Worm (Caenorhabditis elegans) whole organism, L1 larva: ENCODE results near the gene T08A11.1.
A peak's percentile ranks its signal among the peaks of the same experiment; 100 is the strongest.

Experiments
- F16B12.6 ChIP-seq: fragments of 150-350 bp; optimal IDR thresholded peaks from 2 replicates; lab custom pipeline; 2014; ENCODE audit warnings: missing biosample characterization, missing genetic modification characterization
- aly-2 ChIP-seq: fragments of 150-350 bp; optimal IDR thresholded peaks from 2 replicates; lab custom pipeline; 2014; ENCODE audit warnings: missing biosample characterization, missing genetic modification characterization
- ama-1 ChIP-seq: fragments of 150-350 bp; optimal IDR thresholded peaks from 2 replicates; lab custom pipeline; 2014
- blmp-1 ChIP-seq: fragments of 150-350 bp; optimal IDR thresholded peaks from 2 replicates; lab custom pipeline; 2014; ENCODE audit warnings: missing biosample characterization, missing genetic modification characterization
- ceh-63 ChIP-seq: fragments of 200-800 bp; sonication (Bioruptor generic); optimal IDR thresholded peaks from 2 replicates; lab custom pipeline; 2018; ENCODE audit warnings: mild to moderate bottlenecking, missing genetic modification characterization, missing compliant biosample characterization
- ceh-8 ChIP-seq: fragments of 200-800 bp; sonication (Bioruptor generic); optimal IDR thresholded peaks from 2 replicates; lab custom pipeline; 2018; ENCODE audit warnings: mild to moderate bottlenecking, missing genetic modification characterization, moderate library complexity, missing compliant biosample characterization
- ceh-82 ChIP-seq, 3 experiments: fragments of 150-350 bp in 1 of 3; sonication (generic microtip) in 2 of 3; optimal IDR thresholded peaks; 2 replicates each; lab custom pipeline; 2014 to 2017; ENCODE audit warnings: missing biosample characterization in 3 of 3, missing genetic modification characterization in 3 of 3
- dpl-1 ChIP-seq, 3 experiments: fragments of 150-350 bp in 2 of 3; sonication (generic microtip) in 1 of 3; optimal IDR thresholded peaks; 2 replicates each; lab custom pipeline; 2014 to 2017; ENCODE audit warnings: missing biosample characterization in 3 of 3, missing genetic modification characterization in 3 of 3, missing genetic modification reagents in 3 of 3
- dsc-1 ChIP-seq: sonication (generic microtip); optimal IDR thresholded peaks from 2 replicates; lab custom pipeline; 2016; ENCODE audit warnings: mild to moderate bottlenecking, missing genetic modification characterization, missing compliant biosample characterization
- efl-1 ChIP-seq, 4 experiments: fragments of 150-350 bp; optimal IDR thresholded peaks in 3 of 4; peaks in 1 of 4; 1 replicate in 1 of 4; 2 replicates in 3 of 4; lab custom pipeline; 2014; ENCODE audit warnings: missing biosample characterization in 2 of 4, missing genetic modification characterization in 2 of 4, missing genetic modification reagents in 2 of 4
- efl-3 ChIP-seq: fragments of 200-800 bp; sonication (Bioruptor generic); optimal IDR thresholded peaks from 2 replicates; lab custom pipeline; 2018; ENCODE audit warnings: mild to moderate bottlenecking, missing genetic modification characterization, missing compliant biosample characterization
- elt-2 ChIP-seq: sonication (generic microtip); optimal IDR thresholded peaks from 2 replicates; lab custom pipeline; 2016; ENCODE audit warnings: missing genetic modification characterization, mild to moderate bottlenecking, inconsistent platforms, missing compliant biosample characterization, missing genetic modification reagents
- elt-3 ChIP-seq, 6 experiments: fragments of 150-350 bp in 1 of 6; sonication (generic microtip); optimal IDR thresholded peaks; 2 replicates each; lab custom pipeline; 2017 to 2018; ENCODE audit warnings: missing biosample characterization in 6 of 6, missing genetic modification characterization in 6 of 6, inconsistent platforms in 1 of 6
- ets-5 ChIP-seq: fragments of 200-800 bp; sonication (Bioruptor generic); IDR thresholded peaks from 2 replicates; pipeline ENCODE4 v1.3.6; 2022; ENCODE audit warnings: missing genetic modification characterization, missing compliant biosample characterization
- fkh-4 ChIP-seq: sonication (generic microtip); optimal IDR thresholded peaks from 2 replicates; lab custom pipeline; 2016; ENCODE audit warnings: missing compliant biosample characterization, missing genetic modification characterization, borderline replicate concordance
- fkh-8 ChIP-seq: sonication (generic microtip); optimal IDR thresholded peaks from 2 replicates; lab custom pipeline; 2016; ENCODE audit warnings: mild to moderate bottlenecking, missing genetic modification characterization, missing compliant biosample characterization
- grh-1 ChIP-seq: fragments of 200-800 bp; sonication (Bioruptor generic); IDR thresholded peaks from 2 replicates; pipeline ENCODE4 v1.3.6; 2022; ENCODE audit warnings: missing genetic modification reagents, missing genetic modification characterization, missing compliant biosample characterization
- hpl-2 ChIP-seq: fragments of 150-350 bp; optimal IDR thresholded peaks from 2 replicates; lab custom pipeline; 2014; ENCODE audit warnings: missing biosample characterization, missing genetic modification reagents, missing genetic modification characterization
- irx-1 ChIP-seq: sonication (generic microtip); optimal IDR thresholded peaks from 2 replicates; lab custom pipeline; 2016; ENCODE audit warnings: missing genetic modification characterization, missing compliant biosample characterization
- lin-13 ChIP-seq: fragments of 150-350 bp; optimal IDR thresholded peaks from 2 replicates; lab custom pipeline; 2014; ENCODE audit warnings: missing biosample characterization, missing genetic modification reagents, missing genetic modification characterization
- lin-14 ChIP-seq: fragments of 200-800 bp; sonication (Bioruptor generic); optimal IDR thresholded peaks from 2 replicates; lab custom pipeline; 2018; ENCODE audit warnings: mild to moderate bottlenecking, missing genetic modification characterization, moderate library complexity, missing compliant biosample characterization
- lin-35 ChIP-seq, 2 experiments: fragments of 150-350 bp; optimal IDR thresholded peaks; 2 replicates each; lab custom pipeline; 2014; ENCODE audit warnings: missing biosample characterization in 2 of 2, missing genetic modification characterization in 2 of 2, missing genetic modification reagents in 2 of 2
- lsy-2 ChIP-seq, 2 experiments: fragments of 150-350 bp; optimal IDR thresholded peaks; 2 replicates each; lab custom pipeline; 2014; ENCODE audit warnings: missing biosample characterization in 2 of 2, missing genetic modification characterization in 2 of 2
- mab-9 ChIP-seq: fragments of 200-800 bp; sonication (Bioruptor generic); IDR thresholded peaks from 2 replicates; pipeline ENCODE4 v1.3.6; 2022; ENCODE audit warnings: missing genetic modification reagents, missing genetic modification characterization, missing compliant biosample characterization
- mdl-1 ChIP-seq, 2 experiments: fragments of 150-350 bp; optimal IDR thresholded peaks; 2 replicates each; lab custom pipeline; 2014 to 2017; ENCODE audit warnings: missing biosample characterization in 2 of 2, missing genetic modification characterization in 2 of 2, inconsistent platforms in 1 of 2
- mep-1 ChIP-seq: fragments of 150-350 bp; optimal IDR thresholded peaks from 2 replicates; lab custom pipeline; 2014; ENCODE audit warnings: missing biosample characterization, missing genetic modification characterization
- nhr-12 ChIP-seq: sonication (generic microtip); optimal IDR thresholded peaks from 2 replicates; lab custom pipeline; 2017; ENCODE audit warnings: missing biosample characterization, missing genetic modification characterization
- nhr-19 ChIP-seq: fragments of 200-800 bp; sonication (Bioruptor generic); conservative IDR thresholded peaks from 2 replicates; pipeline ENCODE4 v1.3.6; 2022; ENCODE audit warnings: missing genetic modification characterization, missing compliant biosample characterization
- nhr-20 ChIP-seq: sonication (generic microtip); optimal IDR thresholded peaks from 2 replicates; lab custom pipeline; 2016; ENCODE audit warnings: mild to moderate bottlenecking, missing genetic modification characterization, missing compliant biosample characterization
- nhr-47 ChIP-seq: sonication (generic microtip); optimal IDR thresholded peaks from 2 replicates; lab custom pipeline; 2016; ENCODE audit warnings: mild to moderate bottlenecking, missing genetic modification characterization, moderate library complexity, missing compliant biosample characterization
- nhr-71 ChIP-seq: sonication (generic microtip); optimal IDR thresholded peaks from 2 replicates; lab custom pipeline; 2016; ENCODE audit warnings: mild to moderate bottlenecking, missing genetic modification characterization, moderate library complexity, missing compliant biosample characterization
- nhr-76 ChIP-seq: sonication (generic microtip); optimal IDR thresholded peaks from 2 replicates; lab custom pipeline; 2017; ENCODE audit warnings: missing biosample characterization, missing genetic modification characterization
- nhr-84 ChIP-seq: sonication (generic microtip); optimal IDR thresholded peaks from 2 replicates; lab custom pipeline; 2017; ENCODE audit warnings: missing biosample characterization, missing genetic modification characterization
- nhr-85 ChIP-seq: sonication (generic microtip); peaks from one replicate; lab custom pipeline; 2016; ENCODE audit warnings: missing genetic modification characterization, inconsistent platforms, missing compliant biosample characterization
- pag-3 ChIP-seq: sonication (generic microtip); optimal IDR thresholded peaks from 2 replicates; lab custom pipeline; 2017; ENCODE audit warnings: missing genetic modification characterization, mild to moderate bottlenecking, missing compliant biosample characterization, antibody characterized with exemption, borderline replicate concordance; ENCODE audit not compliant: insufficient read depth
- pax-3 ChIP-seq: fragments of 200-800 bp; sonication (Bioruptor generic); optimal IDR thresholded peaks from 2 replicates; lab custom pipeline; 2018; ENCODE audit warnings: mild to moderate bottlenecking, missing genetic modification characterization, moderate library complexity, missing compliant biosample characterization
- rnt-1 ChIP-seq: sonication (generic microtip); optimal IDR thresholded peaks from 2 replicates; lab custom pipeline; 2016; ENCODE audit warnings: mild to moderate bottlenecking, missing genetic modification characterization, moderate library complexity, missing compliant biosample characterization
- snu-23 ChIP-seq: sonication (generic microtip); optimal IDR thresholded peaks from 2 replicates; lab custom pipeline; 2016; ENCODE audit warnings: missing genetic modification characterization, missing compliant biosample characterization
- sox-4 ChIP-seq: sonication (generic microtip); optimal IDR thresholded peaks from 2 replicates; lab custom pipeline; 2016; ENCODE audit warnings: missing genetic modification characterization, missing compliant biosample characterization
- sup-37 ChIP-seq: fragments of 200-800 bp; sonication (Bioruptor generic); optimal IDR thresholded peaks from 2 replicates; lab custom pipeline; 2018; ENCODE audit warnings: mild to moderate bottlenecking, missing genetic modification characterization, missing compliant biosample characterization
- swsn-7 ChIP-seq: sonication (generic microtip); optimal IDR thresholded peaks from 2 replicates; lab custom pipeline; 2016; ENCODE audit warnings: missing genetic modification characterization, missing compliant biosample characterization
- tbx-2 ChIP-seq: sonication (generic microtip); optimal IDR thresholded peaks from 2 replicates; lab custom pipeline; 2016; ENCODE audit warnings: missing genetic modification characterization, missing compliant biosample characterization
- unc-130 ChIP-seq: fragments of 150-350 bp; optimal IDR thresholded peaks from 2 replicates; lab custom pipeline; 2017; ENCODE audit warnings: missing biosample characterization, missing genetic modification characterization, inconsistent platforms
- unc-62 ChIP-seq: fragments of 150-350 bp; optimal IDR thresholded peaks from 2 replicates; lab custom pipeline; 2014; ENCODE audit warnings: missing biosample characterization, missing genetic modification reagents, missing genetic modification characterization
- unc-86 ChIP-seq: sonication (generic microtip); optimal IDR thresholded peaks from 2 replicates; lab custom pipeline; 2016; ENCODE audit warnings: missing genetic modification characterization, missing compliant biosample characterization
- unc-98 ChIP-seq: fragments of 200-800 bp; sonication (Bioruptor generic); IDR thresholded peaks from 2 replicates; pipeline ENCODE4 v1.3.6; 2022; ENCODE audit warnings: missing genetic modification characterization, missing compliant biosample characterization
- xbp-1 ChIP-seq: sonication (generic microtip); optimal IDR thresholded peaks from 2 replicates; lab custom pipeline; 2016; ENCODE audit warnings: missing genetic modification characterization, missing compliant biosample characterization
- zip-4 ChIP-seq: fragments of 200-800 bp; sonication (Bioruptor generic); optimal IDR thresholded peaks from 2 replicates; lab custom pipeline; 2018; ENCODE audit warnings: mild to moderate bottlenecking, missing genetic modification characterization, moderate library complexity, missing compliant biosample characterization
- ztf-11 ChIP-seq, 2 experiments: sonication (generic microtip); optimal IDR thresholded peaks; 2 replicates each; lab custom pipeline; 2016 to 2017; ENCODE audit warnings: missing genetic modification characterization in 2 of 2, missing biosample characterization in 1 of 2, missing compliant biosample characterization in 1 of 2

The T08A11.1 gene

ce11 chrIII:4280215-4281173, 17.5 kb upstream of the T08A11.1 start, which contains the start of gene sup-26:
Gene sup-26 (minus strand): TSS chrIII:4280224.
- no peak for TF ChIP-seq unc-130 (tag; lab: Kevin White, UChicago)
- TF ChIP-seq F16B12.6 (tag; lab: Kevin White, UChicago): no peak
- no peak for TF ChIP-seq unc-62
- TF ChIP-seq lsy-2 (tag; optimal IDR thresholded peaks at IDR 0.05; lab: Kevin White, UChicago): peak in 1 of 2 experiments; percentile 36
- peak; percentile 90 for TF ChIP-seq nhr-85 (tag; lab: Kevin White, UChicago)
- TF ChIP-seq aly-2 (tag; lab: Kevin White, UChicago): no peak
- peak; percentile 41 for TF ChIP-seq rnt-1
- TF ChIP-seq zip-4 (GFP tag; lab: Kevin White, UChicago): peak; percentile 13
- peak; percentile 24 for TF ChIP-seq nhr-20
- peak in 1 of 2 experiments; percentile 45 for TF ChIP-seq lin-35 (GFP tag; optimal IDR thresholded peaks at IDR 0.05; lab: Kevin White, UChicago)
- peak; percentile 68 for TF ChIP-seq nhr-71 (tag; lab: Kevin White, UChicago)
- TF ChIP-seq elt-3 (tag; optimal IDR thresholded peaks at IDR 0.05; lab: Kevin White, UChicago): peak in 1 of 6 experiments; percentile 29
- no peak for TF ChIP-seq mab-9 (GFP tag; lab: Robert Waterston, UW)
- TF ChIP-seq elt-2 (tag; lab: Kevin White, UChicago): no peak
- TF ChIP-seq ceh-8: no peak
- TF ChIP-seq unc-86: peak; percentile 9
- no peak for TF ChIP-seq efl-3 (GFP tag; lab: Kevin White, UChicago)
- TF ChIP-seq ets-5: no peak
- no peak for TF ChIP-seq fkh-8
- TF ChIP-seq nhr-47 (tag; lab: Kevin White, UChicago): peak; percentile 32
- TF ChIP-seq unc-98: no peak
- peak; percentile 19 for TF ChIP-seq sup-37 (GFP tag; lab: Kevin White, UChicago)
- no peak for TF ChIP-seq ceh-63 (GFP tag; lab: Kevin White, UChicago)
- TF ChIP-seq nhr-84 (tag; lab: Kevin White, UChicago): no peak
- TF ChIP-seq dsc-1 (tag; lab: Kevin White, UChicago): peak; percentile 22
- peak in 1 of 2 experiments; percentile 42 for TF ChIP-seq mdl-1 (tag; optimal IDR thresholded peaks at IDR 0.05; lab: Kevin White, UChicago)
- peak; percentile 87 for TF ChIP-seq blmp-1
- TF ChIP-seq pax-3 (tag; lab: Kevin White, UChicago): no peak
- TF ChIP-seq ceh-82 (tag; optimal IDR thresholded peaks at IDR 0.05; lab: Kevin White, UChicago): peak in 1 of 3 experiments; percentile 3
- no peak for TF ChIP-seq fkh-4 (tag; lab: Kevin White, UChicago)
- TF ChIP-seq swsn-7 (tag; lab: Kevin White, UChicago): peak; percentile 49
- TF ChIP-seq lin-13 (GFP tag; lab: Kevin White, UChicago): peak; percentile 23
- no peak for TF ChIP-seq pag-3 (tag; lab: Kevin White, UChicago)
- TF ChIP-seq ztf-11 (tag; optimal IDR thresholded peaks at IDR 0.05; lab: Kevin White, UChicago): peak in 1 of 2 experiments; percentile 62
- TF ChIP-seq lin-14: peak; percentile 70
- no peak for TF ChIP-seq hpl-2 (GFP tag; lab: Kevin White, UChicago)
- 0 out of 2 replicates have a peak, but pooled peaks have one; percentile 3 for TF ChIP-seq grh-1 (GFP tag; lab: Robert Waterston, UW)
- TF ChIP-seq nhr-19 (GFP tag; lab: Robert Waterston, UW): 0 out of 2 replicates have a peak, but pooled peaks have one; percentile 4
- TF ChIP-seq efl-1 (optimal IDR thresholded peaks at IDR 0.05; lab: Kevin White, UChicago): no peak
- TF ChIP-seq efl-1 (GFP tag; optimal IDR thresholded peaks at IDR 0.05 in 1 of 2; lab: Kevin White, UChicago): peak in 1 of 2 experiments; percentile 91
- peak; percentile 43 for TF ChIP-seq snu-23 (GFP tag; lab: Kevin White, UChicago)
- TF ChIP-seq dpl-1 (GFP tag; optimal IDR thresholded peaks at IDR 0.05; lab: Kevin White, UChicago): no peak
- TF ChIP-seq xbp-1 (tag; lab: Kevin White, UChicago): peak; percentile 17
- peak; percentile 40 for TF ChIP-seq tbx-2 (tag; lab: Kevin White, UChicago)
- peak; percentile 0 for TF ChIP-seq sox-4 (tag; lab: Kevin White, UChicago)
- peak; percentile 30 for TF ChIP-seq mep-1 (tag; lab: Kevin White, UChicago)
- TF ChIP-seq nhr-76 (tag; lab: Kevin White, UChicago): no peak
- no peak for TF ChIP-seq nhr-12 (tag; lab: Kevin White, UChicago)
- TF ChIP-seq ama-1 (lab: Kevin White, UChicago): no peak
- TF ChIP-seq irx-1 (tag; lab: Kevin White, UChicago): no peak
